Worm (Caenorhabditis elegans) whole organism, L4 larva: Measurements from ENCODE around the gene twk-2.
A peak's percentile ranks its signal among the peaks of the same experiment; 100 is the strongest.

ENCODE experiments used
- F10B5.3 ChIP-seq: sonication (generic microtip); optimal IDR thresholded peaks from 2 replicates; lab custom pipeline; 2016; ENCODE audit warnings: mild to moderate bottlenecking, missing genetic modification characterization, missing compliant biosample characterization
- T26A8.4 ChIP-seq: fragments of 200-800 bp; sonication (Bioruptor generic); IDR thresholded peaks from 2 replicates; pipeline ENCODE4 v1.3.6; 2022; ENCODE audit warnings: missing genetic modification characterization, missing compliant biosample characterization
- Y105C5A.15 ChIP-seq: fragments of 200-800 bp; sonication (Bioruptor generic); IDR thresholded peaks from 2 replicates; pipeline ENCODE4 v1.3.6; 2022; ENCODE audit warnings: missing genetic modification characterization, missing compliant biosample characterization
- aha-1 ChIP-seq: fragments of 150-350 bp; peaks from one replicate; lab custom pipeline; 2014; ENCODE audit warnings: missing biosample characterization, missing genetic modification characterization
- ama-1 ChIP-seq: fragments of 150-350 bp; optimal IDR thresholded peaks from 2 replicates; lab custom pipeline; 2014; ENCODE audit warnings: inconsistent platforms, mixed read lengths
- ceh-28 ChIP-seq: fragments of 150-350 bp; optimal IDR thresholded peaks from 2 replicates; lab custom pipeline; 2014; ENCODE audit warnings: missing biosample characterization, missing genetic modification reagents, missing genetic modification characterization
- ceh-82 ChIP-seq: sonication (generic microtip); optimal IDR thresholded peaks from 2 replicates; lab custom pipeline; 2017; ENCODE audit warnings: missing biosample characterization, missing genetic modification characterization
- dpl-1 ChIP-seq: fragments of 150-350 bp; optimal IDR thresholded peaks from 2 replicates; lab custom pipeline; 2014; ENCODE audit warnings: missing biosample characterization, missing genetic modification reagents, missing genetic modification characterization
- duxl-1 ChIP-seq: sonication (generic microtip); optimal IDR thresholded peaks from 2 replicates; lab custom pipeline; 2016; ENCODE audit warnings: mild to moderate bottlenecking, missing genetic modification characterization, moderate library complexity, missing compliant biosample characterization; ENCODE audit not compliant: poor library complexity
- dve-1 ChIP-seq: sonication (generic microtip); optimal IDR thresholded peaks from 2 replicates; lab custom pipeline; 2017; ENCODE audit warnings: antibody characterized with exemption, mild to moderate bottlenecking, missing genetic modification characterization, missing compliant biosample characterization; ENCODE audit not compliant: insufficient read depth
- gei-8 ChIP-seq: fragments of 200-800 bp; sonication (Bioruptor generic); optimal IDR thresholded peaks from 2 replicates; lab custom pipeline; 2018; ENCODE audit warnings: mild to moderate bottlenecking, missing genetic modification characterization, missing compliant biosample characterization
- hmg-1.1 ChIP-seq: fragments of 200-800 bp; sonication (Bioruptor generic); IDR thresholded peaks from 2 replicates; pipeline ENCODE4 v1.3.6; 2022; ENCODE audit warnings: missing genetic modification reagents, missing genetic modification characterization, missing compliant biosample characterization
- lin-39 ChIP-seq: fragments of 150-350 bp; optimal IDR thresholded peaks from 2 replicates; lab custom pipeline; 2014; ENCODE audit warnings: missing biosample characterization, missing genetic modification reagents, missing genetic modification characterization
- lir-3 ChIP-seq: sonication (generic microtip); optimal IDR thresholded peaks from 2 replicates; lab custom pipeline; 2016; ENCODE audit warnings: mild to moderate bottlenecking, missing genetic modification characterization, missing compliant biosample characterization
- lsy-2 ChIP-seq, 2 experiments: fragments of 150-350 bp in 1 of 2; sonication (generic microtip) in 1 of 2; optimal IDR thresholded peaks; 2 replicates each; lab custom pipeline; 2014 to 2017; ENCODE audit warnings: missing biosample characterization in 2 of 2, missing genetic modification characterization in 2 of 2
- mdl-1 ChIP-seq, 2 experiments: fragments of 150-350 bp in 1 of 2; sonication (generic microtip) in 1 of 2; optimal IDR thresholded peaks; 2 replicates each; lab custom pipeline; 2014 to 2017; ENCODE audit warnings: missing biosample characterization in 2 of 2, missing genetic modification characterization in 2 of 2
- mep-1 ChIP-seq: fragments of 150-350 bp; sonication (generic microtip); optimal IDR thresholded peaks from 3 replicates; lab custom pipeline; 2014; ENCODE audit warnings: missing biosample characterization, missing genetic modification characterization
- mxl-3 ChIP-seq: fragments of 200-800 bp; sonication (Bioruptor generic); optimal IDR thresholded peaks from 2 replicates; lab custom pipeline; 2018; ENCODE audit warnings: mild to moderate bottlenecking, missing genetic modification characterization, missing compliant biosample characterization
- nhr-25 ChIP-seq: sonication (generic microtip); optimal IDR thresholded peaks from 2 replicates; lab custom pipeline; 2017; ENCODE audit warnings: missing genetic modification characterization, mild to moderate bottlenecking, missing compliant biosample characterization, antibody characterized with exemption, moderate library complexity, borderline replicate concordance; ENCODE audit not compliant: insufficient read depth
- nhr-42 ChIP-seq: fragments of 200-800 bp; sonication (Bioruptor generic); IDR thresholded peaks from 2 replicates; pipeline ENCODE4 v1.3.6; 2022; ENCODE audit warnings: missing genetic modification characterization, missing compliant biosample characterization
- nhr-6 ChIP-seq: fragments of 150-350 bp; optimal IDR thresholded peaks from 2 replicates; lab custom pipeline; 2014; ENCODE audit warnings: missing biosample characterization, missing genetic modification characterization
- rbr-2 ChIP-seq: sonication (generic microtip); optimal IDR thresholded peaks from 2 replicates; lab custom pipeline; 2016; ENCODE audit warnings: missing genotype, missing genetic modification characterization, missing compliant biosample characterization
- sdz-12 ChIP-seq: fragments of 200-800 bp; sonication (Bioruptor generic); optimal IDR thresholded peaks from 2 replicates; lab custom pipeline; 2018; ENCODE audit warnings: mild to moderate bottlenecking, missing genetic modification characterization, missing compliant biosample characterization
- set-16 ChIP-seq: fragments of 200-800 bp; sonication (Bioruptor generic); IDR thresholded peaks from 2 replicates; pipeline ENCODE4 v1.3.6; 2022; ENCODE audit warnings: missing genetic modification reagents, missing genetic modification characterization, missing compliant biosample characterization
- unc-130 ChIP-seq: sonication (generic microtip); optimal IDR thresholded peaks from 2 replicates; lab custom pipeline; 2016; ENCODE audit warnings: missing genetic modification reagents, missing genetic modification characterization, missing compliant biosample characterization
- unc-62 ChIP-seq, 3 experiments: fragments of 150-350 bp in 1 of 3; sonication (generic microtip); optimal IDR thresholded peaks in 2 of 3; peaks in 1 of 3; 1 replicate in 1 of 3; 2 replicates in 2 of 3; lab custom pipeline; 2014 to 2017; ENCODE audit warnings: missing biosample characterization in 3 of 3, missing genetic modification characterization in 3 of 3, missing genetic modification reagents in 3 of 3, missing genotype in 1 of 3
- vab-7 ChIP-seq: fragments of 200-800 bp; sonication (Bioruptor generic); IDR thresholded peaks from 2 replicates; pipeline ENCODE4 v1.3.6; 2022; ENCODE audit warnings: missing genetic modification reagents, missing genetic modification characterization, missing compliant biosample characterization
- zfp-3 ChIP-seq: fragments of 200-800 bp; sonication (Bioruptor generic); conservative IDR thresholded peaks from 2 replicates; pipeline ENCODE4 v1.3.6; 2022; ENCODE audit warnings: missing genetic modification reagents, missing genetic modification characterization, missing compliant biosample characterization

twk-2 gene

DNA sequence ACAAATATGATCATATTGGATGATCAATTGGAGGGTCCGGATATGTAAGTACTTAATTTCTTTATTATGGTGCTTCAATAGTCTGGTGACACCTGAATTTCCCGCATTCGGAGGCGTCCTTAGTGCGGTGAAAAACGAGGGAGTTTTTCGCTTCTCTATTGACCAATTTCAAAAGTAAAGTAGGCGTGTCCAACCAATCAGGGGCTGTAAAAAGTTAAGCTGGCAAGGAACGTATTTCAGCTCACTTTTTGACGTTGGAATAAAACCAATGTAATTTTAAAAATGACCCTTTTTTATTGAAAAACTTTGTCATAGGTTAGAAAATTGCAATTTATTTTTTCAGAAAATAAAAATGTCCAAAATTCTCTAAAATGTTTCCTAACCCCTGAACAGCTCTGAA lies 43.3 kb downstream of the twk-2 start:
- TF ChIP-seq rbr-2 (tag; lab: Kevin White, UChicago) = no peak
- no peak for TF ChIP-seq dve-1
- TF ChIP-seq ama-1 (lab: Kevin White, UChicago) = no peak

DNA sequence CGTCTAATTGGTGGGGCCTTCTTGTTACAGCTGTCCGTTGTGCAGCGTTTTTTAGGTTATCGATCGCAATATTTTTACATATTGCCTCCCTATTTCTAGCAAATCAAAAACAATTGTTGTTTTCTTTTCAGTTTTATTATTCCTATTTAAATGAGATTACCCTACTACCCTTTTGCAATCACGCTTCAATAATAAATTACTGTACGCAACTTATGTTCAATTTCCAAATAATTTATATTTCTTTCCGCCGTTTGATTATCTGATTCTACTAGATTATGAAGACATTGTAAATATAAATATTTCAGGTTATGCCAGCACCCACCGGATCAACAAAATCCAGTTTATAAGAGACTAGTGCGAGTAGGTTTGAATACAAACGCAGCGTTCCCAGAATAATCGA lies 47.6 kb downstream of the twk-2 start, which contains the start of gene ZK430.5:
Gene ZK430.5, plus strand, starts transcription at position 301 of the 400 bp plus-strand sequence.
- TF ChIP-seq lin-39 (tag; lab: Kevin White, UChicago) = no peak
- peak; percentile 87 for TF ChIP-seq aha-1
- peak in 1 of 2 experiments; percentile 17 for TF ChIP-seq unc-62 (GFP tag; optimal IDR thresholded peaks at IDR 0.05 in 1 of 2; lab: Kevin White, UChicago)
- no peak for TF ChIP-seq unc-62 (tag; optimal IDR thresholded peaks at IDR 0.05; lab: Kevin White, UChicago)
- TF ChIP-seq ceh-82 (tag; lab: Kevin White, UChicago) = no peak
- no peak for TF ChIP-seq dpl-1 (GFP tag; lab: Kevin White, UChicago)
- TF ChIP-seq ceh-28 (tag; lab: Kevin White, UChicago) = no peak
- TF ChIP-seq mxl-3 (GFP tag; lab: Kevin White, UChicago) = no peak
- TF ChIP-seq lsy-2 (tag; optimal IDR thresholded peaks at IDR 0.05; lab: Kevin White, UChicago) = no peak

DNA sequence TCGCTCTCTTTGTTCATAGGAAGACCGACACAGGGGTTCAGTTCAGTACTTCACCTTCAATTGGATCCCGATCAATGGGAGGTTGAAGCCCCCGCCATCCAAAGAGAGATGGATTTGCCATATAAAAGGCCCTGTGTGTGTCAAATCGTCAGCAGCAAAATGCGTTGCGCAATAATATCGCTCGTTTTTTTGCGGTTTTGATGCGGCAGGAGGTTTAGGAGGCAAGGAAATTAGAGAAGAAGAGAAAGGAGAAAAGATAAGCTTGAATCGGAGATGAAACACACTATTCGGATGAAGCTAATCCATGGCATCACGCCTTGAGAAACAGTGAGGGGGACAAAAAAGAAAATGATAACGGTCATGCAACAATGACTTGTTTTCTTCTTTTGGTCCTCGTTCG lies 58.5 kb downstream of the twk-2 start:
- peak in 1 of 2 experiments; percentile 0 for TF ChIP-seq mdl-1 (tag; optimal IDR thresholded peaks at IDR 0.05; lab: Kevin White, UChicago)
- TF ChIP-seq mxl-3 (GFP tag; lab: Kevin White, UChicago) = peak; percentile 16
- no peak for TF ChIP-seq nhr-42
- peak; percentile 65 for TF ChIP-seq aha-1
- TF ChIP-seq, all 104 proteins: peak for 3

DNA sequence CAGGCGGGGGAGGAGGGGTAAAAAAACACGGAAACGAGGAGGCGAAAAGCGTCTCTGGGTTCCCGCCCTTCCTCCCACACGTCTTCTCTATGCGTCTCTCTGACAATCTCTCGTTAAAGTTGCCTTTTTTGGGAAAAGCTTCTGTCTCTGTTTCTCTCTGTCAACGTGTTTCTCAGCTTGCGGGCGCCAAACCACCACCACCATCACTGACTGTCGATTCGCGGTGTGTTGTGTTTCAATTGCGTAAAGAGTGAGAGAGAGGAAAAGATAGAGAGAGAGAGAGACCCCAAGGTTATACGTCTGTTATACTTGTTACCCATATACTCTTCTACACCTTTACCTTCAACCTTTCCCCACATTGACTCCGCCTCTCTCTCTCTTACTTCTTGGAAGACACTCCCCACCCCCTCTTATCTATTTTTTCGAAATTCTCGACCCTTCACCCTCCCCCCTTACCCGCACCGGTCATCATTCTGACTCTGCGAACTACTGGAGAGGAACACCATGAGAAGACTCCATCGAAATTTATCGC lies 60.4 kb downstream of the twk-2 start, which contains the start of gene mlt-7:
Gene mlt-7, plus strand, starts transcription at position 482 of the 532 bp plus-strand sequence.
- TF ChIP-seq set-16 (GFP tag; lab: Robert Waterston, UW) = 0 out of 2 replicates have a peak, but pooled peaks have one; percentile 12
- TF ChIP-seq vab-7 = no peak
- no peak for TF ChIP-seq sdz-12
- peak; percentile 25 for TF ChIP-seq mep-1
- TF ChIP-seq unc-130 (GFP tag; lab: Kevin White, UChicago) = no peak
- no peak for TF ChIP-seq T26A8.4 (GFP tag; lab: Robert Waterston, UW)
- 0 out of 2 replicates have a peak, but pooled peaks have one; percentile 25 for TF ChIP-seq hmg-1.1 (GFP tag; lab: Robert Waterston, UW)
- TF ChIP-seq mxl-3 (GFP tag; lab: Kevin White, UChicago) = peak; percentile 84
- no peak for TF ChIP-seq nhr-6 (tag; lab: Kevin White, UChicago)
- TF ChIP-seq nhr-25 (tag; lab: Kevin White, UChicago) = peak; percentile 66
- no peak for TF ChIP-seq Y105C5A.15 (GFP tag; lab: Robert Waterston, UW)
- TF ChIP-seq lir-3 (tag; lab: Kevin White, UChicago) = no peak
- no peak for TF ChIP-seq F10B5.3 (tag; lab: Kevin White, UChicago)
- TF ChIP-seq gei-8 (GFP tag; lab: Kevin White, UChicago) = no peak
- no peak for TF ChIP-seq zfp-3
- no peak for TF ChIP-seq duxl-1 (tag; lab: Kevin White, UChicago)
